Fruit fly (Drosophila melanogaster): ENCODE measurements around the gene Sfp24F.

Sfp24F gene

dm6 chr2L:4393842-4394421 lies 47.9 kb downstream of the Sfp24F start, which contains the start of gene CG3652 (continued):
- TF ChIP-seq Rx (GFP tag; IDR thresholded peaks at IDR 0.05) (no peak), CHES-1-like (GFP tag; optimal IDR thresholded peaks at IDR 0.05) (peak; percentile 15), CG9609 (GFP tag; optimal IDR thresholded peaks at IDR 0.05) (peak; percentile 19), CG34376 (GFP tag; optimal IDR thresholded peaks at IDR 0.05) (no peak), row (GFP tag; IDR thresholded peaks at IDR 0.05) (peak; percentile 70), scrt (GFP tag; optimal IDR thresholded peaks at IDR 0.05) (no peak), CG42726 (GFP tag; IDR thresholded peaks at IDR 0.05; ENCODE audit: partially characterized antibody) (no peak), tna (GFP tag; IDR thresholded peaks at IDR 0.05; ENCODE audit: partially characterized antibody) (no peak), Med (GFP tag) (peak; percentile 33), E2f1 (GFP tag; IDR thresholded peaks at IDR 0.05) (no peak), peb (GFP tag; IDR thresholded peaks at IDR 0.05) (no peak), crp (GFP tag; optimal IDR thresholded peaks at IDR 0.05) (peak in 1 of 2 experiments; percentile 50), Ptx1 (GFP tag; IDR thresholded peaks at IDR 0.05) (peak; percentile 18; the same call in 1 of the 2 replicates), CG8478 (optimal IDR thresholded peaks at IDR 0.05) (no peak), Dll (GFP tag; IDR thresholded peaks at IDR 0.05; ENCODE audit: partially characterized antibody) (peak; percentile 62; the same call in 3 of the 4 replicates), gcm (GFP tag; optimal IDR thresholded peaks at IDR 0.05) (no peak), CG14667 (GFP tag; IDR thresholded peaks at IDR 0.05) (no peak), slp2 (GFP tag; optimal IDR thresholded peaks at IDR 0.05) (peak; percentile 47), Spps (tag; optimal IDR thresholded peaks at IDR 0.05) (no peak), br (optimal IDR thresholded peaks at IDR 0.05) (no peak), CG1603 (tag; optimal IDR thresholded peaks at IDR 0.05) (no peak), CG30431 (GFP tag; optimal IDR thresholded peaks at IDR 0.05) (no peak), CG4854 (GFP tag; optimal IDR thresholded peaks at IDR 0.05) (no peak), odd (GFP tag; optimal IDR thresholded peaks at IDR 0.05) (no peak), CG2129 (GFP tag; IDR thresholded peaks at IDR 0.05; ENCODE audit: partially characterized antibody) (0 out of 2 replicates have a peak, but pooled peaks have one; percentile 12), pnt (GFP tag; optimal IDR thresholded peaks at IDR 0.05) (peak; percentile 34), CG12942 (GFP tag; optimal IDR thresholded peaks at IDR 0.05) (no peak), dpn (GFP tag; optimal IDR thresholded peaks at IDR 0.05) (peak; percentile 4 to 48), chn (GFP tag; optimal IDR thresholded peaks at IDR 0.05) (peak; percentile 9), tap (tag; optimal IDR thresholded peaks at IDR 0.05) (no peak), zen (tag; optimal IDR thresholded peaks at IDR 0.05) (peak; percentile 21), TFAM (GFP tag; optimal IDR thresholded peaks at IDR 0.05) (no peak), corto (GFP tag; optimal IDR thresholded peaks at IDR 0.05) (no peak), CG17328 (GFP tag; IDR thresholded peaks at IDR 0.05) (no peak), Hr78 (GFP tag; optimal IDR thresholded peaks at IDR 0.05) (no peak), Side (GFP tag; optimal IDR thresholded peaks at IDR 0.05) (peak; percentile 35), ab (GFP tag; optimal IDR thresholded peaks at IDR 0.05) (no peak), twi (tag; optimal IDR thresholded peaks at IDR 0.05) (no peak), dm (GFP tag; optimal IDR thresholded peaks at IDR 0.05) (peak; percentile 2), CG7987 (GFP tag; optimal IDR thresholded peaks at IDR 0.05) (no peak), Sry-δ (GFP tag; optimal IDR thresholded peaks at IDR 0.05) (peak; percentile 75), nerfin-2 (GFP tag; IDR thresholded peaks at IDR 0.05; ENCODE audit: partially characterized antibody) (0 out of 2 replicates have a peak, but pooled peaks have one; percentile 50), Elba2 (GFP tag; optimal IDR thresholded peaks at IDR 0.05) (no peak), ac (GFP tag; optimal IDR thresholded peaks at IDR 0.05) (no peak), CG7745 (tag; optimal IDR thresholded peaks at IDR 0.05) (no peak), NFAT (GFP tag; IDR thresholded peaks at IDR 0.05) (no peak), CG31224 (GFP tag; IDR thresholded peaks at IDR 0.05) (no peak), CG12659 (GFP tag; optimal IDR thresholded peaks at IDR 0.05) (peak; percentile 70), CG14050 (GFP tag; IDR thresholded peaks at IDR 0.05) (no peak), zf30C (GFP tag; optimal IDR thresholded peaks at IDR 0.05) (no peak), cad (GFP tag; optimal IDR thresholded peaks at IDR 0.05) (no peak)

All from whole organism, embryonic.